Fruit fly (Drosophila melanogaster): ENCODE results near the gene CG8036.

DNA sequence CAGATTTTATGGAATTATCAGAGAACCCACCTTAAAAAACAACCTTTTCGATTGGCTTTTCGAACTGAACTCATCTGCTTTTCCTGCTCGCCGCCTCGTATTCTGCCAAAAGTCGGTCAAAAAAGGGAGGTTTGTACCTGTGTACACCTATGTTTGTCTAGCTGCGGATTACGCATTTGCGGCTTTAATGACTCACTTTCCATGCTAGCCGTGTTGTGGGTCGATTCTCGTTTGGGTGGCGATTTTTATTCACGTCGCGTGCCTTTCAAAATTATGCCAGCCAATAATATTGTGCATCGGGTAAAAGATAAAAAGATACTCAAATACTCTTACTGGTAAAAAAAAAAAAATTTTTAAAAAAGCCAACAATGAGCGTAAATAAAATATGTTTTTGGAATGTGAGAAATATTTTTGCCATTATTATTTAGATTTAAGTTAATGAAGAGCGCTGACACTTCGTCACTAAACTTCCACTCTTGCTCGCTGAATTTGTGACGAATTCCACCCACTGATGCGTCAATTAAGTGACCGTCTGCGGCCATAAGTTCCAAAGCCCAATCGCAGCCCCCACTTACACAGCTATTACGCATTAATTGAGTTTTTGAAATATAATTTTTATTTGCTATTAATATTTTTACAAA is 22.0 kb upstream of the CG8036 start, which contains the start of gene Cyp313b1:
- TF ChIP-seq pad (GFP tag; optimal IDR thresholded peaks at IDR 0.05) = no peak
- TF ChIP-seq CG1620 (GFP tag; optimal IDR thresholded peaks at IDR 0.05) = no peak
- no peak for TF ChIP-seq CG11617 (GFP tag; optimal IDR thresholded peaks at IDR 0.05)
- TF ChIP-seq CG14711 (tag; optimal IDR thresholded peaks at IDR 0.05) = no peak
- TF ChIP-seq CG7101 (tag; optimal IDR thresholded peaks at IDR 0.05) = no peak
- TF ChIP-seq CG5204 (GFP tag; optimal IDR thresholded peaks at IDR 0.05) = no peak
- no peak for TF ChIP-seq Crg-1 (GFP tag; optimal IDR thresholded peaks at IDR 0.05)
- no peak for TF ChIP-seq CG12768 (GFP tag; optimal IDR thresholded peaks at IDR 0.05)
- TF ChIP-seq tj (GFP tag; optimal IDR thresholded peaks at IDR 0.05) = no peak
- no peak for TF ChIP-seq kay (GFP tag; ENCODE audit: borderline replicate concordance)

Data from whole organism, adult.